Worm (Caenorhabditis elegans) whole organism, young adult: ENCODE measurements around the gene lin-15B.
A peak's percentile ranks its signal among the peaks of the same experiment; 100 is the strongest.

Experiments used
- B0019.2 ChIP-seq: fragments of 200-800 bp; sonication (Bioruptor generic); conservative IDR thresholded peaks from 2 replicates; pipeline ENCODE4 v1.3.6; 2022; ENCODE audit warnings: missing genetic modification reagents, missing genetic modification characterization, missing compliant biosample characterization
- B0336.3 ChIP-seq: fragments of 200-800 bp; sonication (Bioruptor generic); IDR thresholded peaks from 2 replicates; pipeline ENCODE4 v1.3.6; 2022; ENCODE audit warnings: missing genetic modification characterization, missing compliant biosample characterization
- C06A6.2 ChIP-seq: fragments of 200-800 bp; sonication (Bioruptor generic); conservative IDR thresholded peaks from 2 replicates; pipeline ENCODE4 v1.3.6; 2022; ENCODE audit warnings: missing genetic modification characterization, missing compliant biosample characterization
- F57C9.4 ChIP-seq: sonication (generic microtip); optimal IDR thresholded peaks from 2 replicates; lab custom pipeline; 2017; ENCODE audit warnings: mild to moderate bottlenecking, missing genetic modification characterization, missing compliant biosample characterization
- K11D2.4 ChIP-seq: fragments of 200-800 bp; sonication (Bioruptor generic); IDR thresholded peaks from 2 replicates; pipeline ENCODE4 v1.3.6; 2022; ENCODE audit warnings: missing genetic modification reagents, missing genetic modification characterization, missing compliant biosample characterization
- T07F8.4 ChIP-seq: sonication (generic microtip); optimal IDR thresholded peaks from 2 replicates; lab custom pipeline; 2016; ENCODE audit warnings: mild to moderate bottlenecking, missing genetic modification characterization, moderate library complexity, missing compliant biosample characterization
- T26A5.8 ChIP-seq: sonication (generic microtip); optimal IDR thresholded peaks from 2 replicates; lab custom pipeline; 2016; ENCODE audit warnings: missing genetic modification characterization, missing compliant biosample characterization
- Y53G8AR.9 ChIP-seq: fragments of 200-800 bp; sonication (Bioruptor generic); conservative IDR thresholded peaks from 2 replicates; pipeline ENCODE4 v1.3.6; 2022; ENCODE audit warnings: missing genetic modification reagents, missing genetic modification characterization, missing compliant biosample characterization
- Y56A3A.18 ChIP-seq: fragments of 200-800 bp; sonication (Bioruptor generic); IDR thresholded peaks from 2 replicates; pipeline ENCODE4 v1.3.6; 2022; ENCODE audit warnings: missing genetic modification reagents, missing genetic modification characterization, missing compliant biosample characterization
- Y95B8A.8 ChIP-seq: fragments of 200-800 bp; sonication (Bioruptor generic); IDR thresholded peaks from 2 replicates; pipeline ENCODE4 v1.3.6; 2022; ENCODE audit warnings: missing genetic modification reagents, missing genetic modification characterization, missing compliant biosample characterization
- aptf-2 ChIP-seq: fragments of 200-800 bp; sonication (Bioruptor generic); conservative IDR thresholded peaks from 2 replicates; pipeline ENCODE4 v1.3.6; 2022; ENCODE audit warnings: missing genetic modification reagents, missing genetic modification characterization, missing compliant biosample characterization
- atf-7 ChIP-seq: sonication (generic microtip); optimal IDR thresholded peaks from 2 replicates; lab custom pipeline; 2017; ENCODE audit warnings: mild to moderate bottlenecking, missing genetic modification characterization, missing compliant biosample characterization
- attf-6 ChIP-seq: fragments of 200-800 bp; sonication (Bioruptor generic); IDR thresholded peaks from 2 replicates; pipeline ENCODE4 v1.3.6; 2022; ENCODE audit warnings: missing genetic modification reagents, missing genetic modification characterization, missing compliant biosample characterization
- ccch-3 ChIP-seq: fragments of 200-800 bp; sonication (Bioruptor generic); optimal IDR thresholded peaks from 2 replicates; lab custom pipeline; 2018; ENCODE audit warnings: mild to moderate bottlenecking, missing genetic modification characterization, missing compliant biosample characterization
- cebp-2 ChIP-seq: fragments of 200-800 bp; sonication (Bioruptor generic); IDR thresholded peaks from 2 replicates; pipeline ENCODE4 v1.3.6; 2022; ENCODE audit warnings: missing genetic modification characterization, missing compliant biosample characterization
- ceh-40 ChIP-seq: fragments of 200-800 bp; sonication (Bioruptor generic); IDR thresholded peaks from 2 replicates; pipeline ENCODE4 v1.3.6; 2022; ENCODE audit warnings: missing genetic modification characterization, missing compliant biosample characterization
- chd-7 ChIP-seq: sonication (generic microtip); optimal IDR thresholded peaks from 2 replicates; lab custom pipeline; 2016; ENCODE audit warnings: mild to moderate bottlenecking, missing genetic modification characterization, moderate library complexity, missing compliant biosample characterization
- die-1 ChIP-seq: sonication (generic microtip); optimal IDR thresholded peaks from 2 replicates; lab custom pipeline; 2016; ENCODE audit warnings: missing genotype, mild to moderate bottlenecking, missing genetic modification characterization, missing compliant biosample characterization
- dox-1 ChIP-seq: fragments of 200-800 bp; sonication (Bioruptor generic); IDR thresholded peaks from 2 replicates; pipeline ENCODE4 v1.3.6; 2022; ENCODE audit warnings: missing genetic modification reagents, missing genetic modification characterization, missing compliant biosample characterization
- dpl-1 ChIP-seq: fragments of 150-350 bp; optimal IDR thresholded peaks from 2 replicates; lab custom pipeline; 2014; ENCODE audit warnings: missing biosample characterization, missing genetic modification reagents, missing genetic modification characterization
- egrh-3 ChIP-seq: fragments of 200-800 bp; sonication (Bioruptor generic); IDR thresholded peaks from 2 replicates; pipeline ENCODE4 v1.3.6; 2022; ENCODE audit warnings: missing genetic modification reagents, missing genetic modification characterization, missing compliant biosample characterization
- ekl-4 ChIP-seq: fragments of 200-800 bp; sonication (Bioruptor generic); IDR thresholded peaks from 2 replicates; pipeline ENCODE4 v1.3.6; 2022; ENCODE audit warnings: missing genetic modification reagents, missing genetic modification characterization, missing compliant biosample characterization
- gei-17 ChIP-seq: fragments of 200-800 bp; sonication (Bioruptor generic); optimal IDR thresholded peaks from 2 replicates; lab custom pipeline; 2018; ENCODE audit warnings: mild to moderate bottlenecking, missing genetic modification characterization, missing compliant biosample characterization
- hlh-12 ChIP-seq: sonication (generic microtip); optimal IDR thresholded peaks from 2 replicates; lab custom pipeline; 2016; ENCODE audit warnings: missing genetic modification characterization, missing compliant biosample characterization
- hmg-1.2 ChIP-seq: fragments of 200-800 bp; sonication (Bioruptor generic); IDR thresholded peaks from 2 replicates; pipeline ENCODE4 v1.3.6; 2022; ENCODE audit warnings: missing genetic modification reagents, missing genetic modification characterization, missing compliant biosample characterization
- hrde-1 ChIP-seq: sonication (generic microtip); optimal IDR thresholded peaks from 2 replicates; lab custom pipeline; 2016; ENCODE audit warnings: missing genetic modification characterization, mild to moderate bottlenecking, missing compliant biosample characterization, moderate library complexity, missing genotype, missing genetic modification reagents, borderline replicate concordance
- hsf-1 ChIP-seq: fragments of 200-800 bp; sonication (Bioruptor generic); IDR thresholded peaks from 2 replicates; pipeline ENCODE4 v1.3.6; 2022; ENCODE audit warnings: missing genetic modification reagents, missing genetic modification characterization, missing compliant biosample characterization
- lag-1 ChIP-seq: fragments of 200-800 bp; sonication (Bioruptor generic); IDR thresholded peaks from 2 replicates; pipeline ENCODE4 v1.3.6; 2022; ENCODE audit warnings: missing genetic modification reagents, missing genetic modification characterization, missing compliant biosample characterization
- let-526 ChIP-seq: fragments of 200-800 bp; sonication (Bioruptor generic); IDR thresholded peaks from 2 replicates; pipeline ENCODE4 v1.3.6; 2022; ENCODE audit warnings: missing genetic modification reagents, missing genetic modification characterization, missing compliant biosample characterization
- let-607 ChIP-seq, 2 experiments: fragments of 200-800 bp in 1 of 2; sonication (Bioruptor generic) in 1 of 2; sonication (generic microtip) in 1 of 2; optimal IDR thresholded peaks; 2 replicates each; lab custom pipeline; 2016 to 2018; ENCODE audit warnings: mild to moderate bottlenecking in 2 of 2, missing compliant biosample characterization in 2 of 2, missing genetic modification characterization in 2 of 2, moderate library complexity in 2 of 2, missing genotype in 1 of 2
- lin-35 ChIP-seq, 3 experiments: fragments of 150-350 bp in 2 of 3; sonication (generic microtip) in 1 of 3; optimal IDR thresholded peaks; 2 replicates each; lab custom pipeline; 2014 to 2018; ENCODE audit warnings: missing biosample characterization in 3 of 3, missing genetic modification characterization in 3 of 3, missing genetic modification reagents in 3 of 3
- lin-54 ChIP-seq: fragments of 200-800 bp; sonication (Bioruptor generic); optimal IDR thresholded peaks from 2 replicates; lab custom pipeline; 2018; ENCODE audit warnings: mild to moderate bottlenecking, missing genetic modification characterization, missing compliant biosample characterization
- lsy-27 ChIP-seq: sonication (generic microtip); optimal IDR thresholded peaks from 2 replicates; lab custom pipeline; 2017; ENCODE audit warnings: missing genetic modification characterization, mild to moderate bottlenecking, missing compliant biosample characterization, antibody characterized with exemption, missing genotype, borderline replicate concordance; ENCODE audit not compliant: insufficient read depth
- madf-10 ChIP-seq: sonication (generic microtip); optimal IDR thresholded peaks from 2 replicates; lab custom pipeline; 2016; ENCODE audit warnings: mild to moderate bottlenecking, missing genetic modification characterization, missing compliant biosample characterization
- madf-3 ChIP-seq: fragments of 200-800 bp; sonication (Bioruptor generic); IDR thresholded peaks from 2 replicates; pipeline ENCODE4 v1.3.6; 2022; ENCODE audit warnings: missing genetic modification reagents, missing genetic modification characterization, missing compliant biosample characterization
- madf-6 ChIP-seq: fragments of 200-800 bp; sonication (Bioruptor generic); IDR thresholded peaks from 2 replicates; pipeline ENCODE4 v1.3.6; 2022; ENCODE audit warnings: missing genetic modification reagents, missing genetic modification characterization, missing compliant biosample characterization
- mcd-1 ChIP-seq: fragments of 200-800 bp; sonication (Bioruptor generic); IDR thresholded peaks from 2 replicates; pipeline ENCODE4 v1.3.6; 2022; ENCODE audit warnings: missing genetic modification reagents, missing genetic modification characterization, missing compliant biosample characterization
- nhr-179 ChIP-seq: sonication (generic microtip); optimal IDR thresholded peaks from 2 replicates; lab custom pipeline; 2016; ENCODE audit warnings: mild to moderate bottlenecking, missing genetic modification characterization, missing compliant biosample characterization
- nhr-90 ChIP-seq: sonication (generic microtip); optimal IDR thresholded peaks from 2 replicates; lab custom pipeline; 2016; ENCODE audit warnings: missing genotype, mild to moderate bottlenecking, missing genetic modification characterization, missing compliant biosample characterization
- pbrm-1 ChIP-seq: fragments of 200-800 bp; sonication (Bioruptor generic); IDR thresholded peaks from 2 replicates; pipeline ENCODE4 v1.3.6; 2022; ENCODE audit warnings: missing genetic modification reagents, missing genetic modification characterization, missing compliant biosample characterization
- repo-1 ChIP-seq: sonication (generic microtip); optimal IDR thresholded peaks from 2 replicates; lab custom pipeline; 2017; ENCODE audit warnings: mild to moderate bottlenecking, missing genetic modification characterization, missing compliant biosample characterization
- snpc-4 ChIP-seq, 5 experiments: fragments of 150-350 bp in 1 of 5; sonication (generic microtip) in 4 of 5; optimal IDR thresholded peaks; 2 replicates each; lab custom pipeline; 2014 to 2018; ENCODE audit warnings: missing genetic modification characterization in 5 of 5, missing biosample characterization in 3 of 5, antibody characterized with exemption in 2 of 5, mild to moderate bottlenecking in 2 of 5, missing compliant biosample characterization in 2 of 5, missing genotype in 2 of 5, moderate library complexity in 2 of 5, missing genetic modification reagents in 1 of 5
- somi-1 ChIP-seq: fragments of 200-800 bp; sonication (Bioruptor generic); optimal IDR thresholded peaks from 2 replicates; lab custom pipeline; 2018; ENCODE audit warnings: mild to moderate bottlenecking, missing genetic modification characterization, missing compliant biosample characterization
- tbx-9 ChIP-seq: sonication (generic microtip); optimal IDR thresholded peaks from 2 replicates; lab custom pipeline; 2016; ENCODE audit warnings: borderline replicate concordance, missing genetic modification characterization, inconsistent platforms, missing compliant biosample characterization
- unc-130 ChIP-seq: sonication (generic microtip); optimal IDR thresholded peaks from 2 replicates; lab custom pipeline; 2016; ENCODE audit warnings: missing genetic modification reagents, missing genetic modification characterization, missing compliant biosample characterization
- unc-62 ChIP-seq: fragments of 150-350 bp; optimal IDR thresholded peaks from 2 replicates; lab custom pipeline; 2014; ENCODE audit warnings: missing biosample characterization, missing genetic modification reagents, missing genetic modification characterization
- ztf-18 ChIP-seq: sonication (generic microtip); optimal IDR thresholded peaks from 2 replicates; lab custom pipeline; 2016; ENCODE audit warnings: missing genotype, mild to moderate bottlenecking, missing genetic modification characterization, missing compliant biosample characterization
- ztf-3 ChIP-seq: fragments of 200-800 bp; sonication (Bioruptor generic); optimal IDR thresholded peaks from 2 replicates; lab custom pipeline; 2018; ENCODE audit warnings: mild to moderate bottlenecking, missing genetic modification characterization, missing compliant biosample characterization

The lin-15B gene

DNA sequence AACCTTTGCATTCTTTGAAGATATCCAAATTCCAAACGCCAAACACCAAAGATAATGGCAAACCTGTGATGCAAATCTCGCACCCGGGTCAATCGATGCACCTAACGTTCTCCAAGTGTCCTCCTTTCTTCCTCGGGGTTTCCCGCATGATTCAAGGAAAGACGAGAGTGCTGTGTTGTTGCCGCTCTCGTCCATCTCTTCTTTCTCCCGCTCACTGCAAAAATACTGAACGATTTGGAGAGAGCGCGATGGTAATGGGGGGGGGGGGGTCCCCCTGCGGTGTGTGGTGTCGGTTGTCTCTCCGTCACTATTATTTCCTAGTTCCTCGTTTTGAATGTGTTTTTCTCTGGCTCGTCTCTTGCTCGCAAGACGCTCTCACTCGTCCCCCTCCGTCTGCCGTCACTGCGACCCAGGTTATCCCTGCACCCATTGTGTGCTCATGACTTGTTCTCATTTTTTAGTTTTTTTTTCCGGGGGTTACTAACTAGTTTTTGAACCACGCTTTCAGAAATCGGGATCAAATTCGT lies 18.5 kb upstream of the lin-15B start (continued):
- TF ChIP-seq nhr-90 (tag; lab: Kevin White, UChicago) (peak; percentile 4), Y53G8AR.9 (0 out of 2 replicates have a peak, but pooled peaks have one; percentile 67), pbrm-1 (0 out of 2 replicates have a peak, but pooled peaks have one; percentile 30), hmg-1.2 (peak; percentile 74), let-607 (tag; optimal IDR thresholded peaks at IDR 0.05; lab: Kevin White, UChicago) (peak in 1 of 2 experiments; percentile 10), ekl-4 (GFP tag; lab: Robert Waterston, UW) (peak; percentile 41; the same call in 1 of the 2 replicates), madf-6 (GFP tag; lab: Robert Waterston, UW) (peak; percentile 35; the same call in 1 of the 2 replicates), lin-35 (GFP tag; optimal IDR thresholded peaks at IDR 0.05; lab: Kevin White, UChicago) (peak in 1 of 3 experiments; percentile 40), ceh-40 (GFP tag; lab: Robert Waterston, UW) (no peak), attf-6 (GFP tag; lab: Robert Waterston, UW) (no peak), K11D2.4 (peak; percentile 86), let-526 (GFP tag; lab: Robert Waterston, UW) (0 out of 2 replicates have a peak, but pooled peaks have one; percentile 83), egrh-3 (GFP tag; lab: Robert Waterston, UW) (peak; percentile 91), ztf-18 (tag; lab: Kevin White, UChicago) (peak; percentile 81), snpc-4 (GFP tag; optimal IDR thresholded peaks at IDR 0.05; lab: Kevin White, UChicago) (peak; percentile 31), snpc-4 (tag; optimal IDR thresholded peaks at IDR 0.05; lab: Kevin White, UChicago) (peak in 2 of 4 experiments; percentile 38 to 58), madf-3 (GFP tag; lab: Robert Waterston, UW) (0 out of 2 replicates have a peak, but pooled peaks have one; percentile 51), gei-17 (peak; percentile 70), unc-62 (peak; percentile 25), hlh-12 (tag; lab: Kevin White, UChicago) (no peak), nhr-179 (tag; lab: Kevin White, UChicago) (no peak), hrde-1 (tag; lab: Kevin White, UChicago) (no peak), die-1 (tag; lab: Kevin White, UChicago) (peak; percentile 14), chd-7 (tag; lab: Kevin White, UChicago) (peak; percentile 89), Y95B8A.8 (GFP tag; lab: Robert Waterston, UW) (0 out of 2 replicates have a peak, but pooled peaks have one; percentile 55), madf-10 (tag; lab: Kevin White, UChicago) (peak; percentile 73), repo-1 (peak; percentile 4), tbx-9 (tag; lab: Kevin White, UChicago) (no peak), C06A6.2 (GFP tag; lab: Robert Waterston, UW) (peak; percentile 77), B0336.3 (GFP tag; lab: Robert Waterston, UW) (peak; percentile 73), hsf-1 (GFP tag; lab: Robert Waterston, UW) (no peak), Y56A3A.18 (GFP tag; lab: Robert Waterston, UW) (0 out of 2 replicates have a peak, but pooled peaks have one; percentile 50), lsy-27 (no peak), lin-54 (GFP tag; lab: Kevin White, UChicago) (peak; percentile 4), dox-1 (GFP tag; lab: Robert Waterston, UW) (peak; percentile 83), cebp-2 (no peak), atf-7 (peak; percentile 83), somi-1 (GFP tag; lab: Kevin White, UChicago) (peak; percentile 90)

ce11 chrX:15707913-15708312 lies 18.0 kb upstream of the lin-15B start, which contains the start of gene nhr-48:
Gene nhr-48, plus strand, starts transcription at chrX:15708213.
- no peak for TF ChIP-seq F57C9.4 (tag; lab: Kevin White, UChicago)
- no peak for TF ChIP-seq unc-130 (GFP tag; lab: Kevin White, UChicago)
- no peak for TF ChIP-seq T07F8.4 (tag; lab: Kevin White, UChicago)
- no peak for TF ChIP-seq lin-54 (GFP tag; lab: Kevin White, UChicago)
- TF ChIP-seq aptf-2 = no peak
- no peak for TF ChIP-seq C06A6.2 (GFP tag; lab: Robert Waterston, UW)
- no peak for TF ChIP-seq nhr-90 (tag; lab: Kevin White, UChicago)
- TF ChIP-seq gei-17 = no peak
- TF ChIP-seq ccch-3 (GFP tag; lab: Kevin White, UChicago) = no peak
- no peak for TF ChIP-seq ztf-3 (GFP tag; lab: Kevin White, UChicago)
- TF ChIP-seq dpl-1 (GFP tag; lab: Kevin White, UChicago) = no peak
- TF ChIP-seq B0019.2 = no peak
- TF ChIP-seq T26A5.8 (tag; lab: Kevin White, UChicago) = no peak
- no peak for TF ChIP-seq mcd-1 (GFP tag; lab: Robert Waterston, UW)
- no peak for TF ChIP-seq lag-1 (GFP tag; lab: Robert Waterston, UW)
